Fruit fly (Drosophila melanogaster) whole organism, embryonic: ENCODE results near the gene Pdhb.

Experiments
- Asciz ChIP-seq: fragments of 200-800 bp; sonication (Bioruptor generic); optimal IDR thresholded peaks from 2 replicates; lab custom pipeline; 2017; ENCODE audit warnings: missing biosample characterization, mild to moderate bottlenecking, missing genetic modification characterization, missing genetic modification reagents
- Atf-2 ChIP-seq: fragments of 200-800 bp; sonication (Bioruptor generic); optimal IDR thresholded peaks from 2 replicates; lab custom pipeline; 2016; ENCODE audit warnings: missing biosample characterization, missing genetic modification characterization
- Awh ChIP-seq: fragments of 200-800 bp; sonication (Bioruptor generic); IDR thresholded peaks from 2 replicates; pipeline ENCODE4, ENCODE4 v1.3.6; 2022; ENCODE audit warnings: missing biosample characterization, missing genetic modification characterization
- CG10959 ChIP-seq: fragments of 200-800 bp; sonication (Bioruptor generic); IDR thresholded peaks from 2 replicates; pipeline ENCODE4 v1.3.6; 2022; ENCODE audit warnings: missing biosample characterization, missing genetic modification characterization
- CG11398 ChIP-seq: fragments of 200-800 bp; sonication (Bioruptor generic); optimal IDR thresholded peaks from 2 replicates; lab custom pipeline; 2016; ENCODE audit warnings: missing biosample characterization, missing genetic modification characterization
- CG13123 ChIP-seq: fragments of 200-800 bp; sonication (Bioruptor generic); optimal IDR thresholded peaks from 2 replicates; lab custom pipeline; 2016; ENCODE audit warnings: missing biosample characterization, missing genetic modification characterization
- CG13424 ChIP-seq: fragments of 200-800 bp; sonication (Bioruptor generic); optimal IDR thresholded peaks from 2 replicates; lab custom pipeline; 2019; ENCODE audit warnings: missing biosample characterization, mild to moderate bottlenecking, missing genetic modification characterization, moderate library complexity
- CG13894 ChIP-seq: fragments of 200-800 bp; sonication (Bioruptor generic); optimal IDR thresholded peaks from 3 replicates; lab custom pipeline; 2018; ENCODE audit warnings: missing biosample characterization, mild to moderate bottlenecking, missing genetic modification characterization, moderate library complexity
- CG14050 ChIP-seq: fragments of 200-800 bp; sonication (Bioruptor generic); IDR thresholded peaks from 3 replicates; pipeline ENCODE4 v1.3.6; 2022; ENCODE audit warnings: missing biosample characterization, missing genetic modification characterization
- CG14965 ChIP-seq: fragments of 200-800 bp; sonication (Bioruptor generic); optimal IDR thresholded peaks from 2 replicates; lab custom pipeline; 2016; ENCODE audit warnings: missing biosample characterization, missing genetic modification characterization, borderline replicate concordance
- CG2120 ChIP-seq: fragments of 200-800 bp; sonication (Bioruptor generic); optimal IDR thresholded peaks from 3 replicates; lab custom pipeline; 2016; ENCODE audit warnings: missing biosample characterization, missing genetic modification characterization
- CG32772 ChIP-seq: fragments of 200-800 bp; sonication (Bioruptor generic); IDR thresholded peaks from 2 replicates; pipeline ENCODE4 v1.3.6; 2022; ENCODE audit warnings: missing biosample characterization, missing genetic modification characterization
- CG4424 ChIP-seq: fragments of 200-800 bp; sonication (Bioruptor generic); optimal IDR thresholded peaks from 3 replicates; lab custom pipeline; 2016; ENCODE audit warnings: missing biosample characterization, missing genetic modification characterization
- CG4707 ChIP-seq: fragments of 200-800 bp; sonication (Bioruptor generic); optimal IDR thresholded peaks from 2 replicates; lab custom pipeline; 2018; ENCODE audit warnings: missing biosample characterization, mild to moderate bottlenecking, missing genetic modification characterization, moderate library complexity
- CG7963 ChIP-seq: fragments of 200-800 bp; sonication (Bioruptor generic); IDR thresholded peaks from 3 replicates; pipeline ENCODE4 v1.3.6; 2022; ENCODE audit warnings: missing biosample characterization, missing genetic modification characterization; ENCODE audit not compliant: partially characterized antibody
- CG8765 ChIP-seq: fragments of 200-800 bp; sonication (Bioruptor generic); IDR thresholded peaks from 2 replicates; pipeline ENCODE4 v1.3.6; 2022; ENCODE audit warnings: missing biosample characterization, missing genetic modification characterization
- CG9797 ChIP-seq: fragments of 200-800 bp; sonication (Bioruptor generic); optimal IDR thresholded peaks from 3 replicates; lab custom pipeline; 2018; ENCODE audit warnings: missing biosample characterization, mild to moderate bottlenecking, missing genetic modification characterization
- Dbx ChIP-seq: fragments of 200-800 bp; sonication (Bioruptor generic); IDR thresholded peaks from 3 replicates; pipeline ENCODE4 v1.3.6; 2022; ENCODE audit warnings: missing biosample characterization, missing genetic modification characterization
- Dfd ChIP-seq, 2 experiments: fragments of >200 bp; optimal IDR thresholded peaks; 2 replicates each; lab custom pipeline; 2017; ENCODE audit warnings: missing biosample characterization in 2 of 2, missing genetic modification characterization in 2 of 2
- Dll ChIP-seq: fragments of 200-800 bp; sonication (Bioruptor generic); IDR thresholded peaks from 4 replicates; pipeline ENCODE4 v1.3.6; 2022; ENCODE audit warnings: missing biosample characterization, missing genetic modification characterization; ENCODE audit not compliant: partially characterized antibody
- Drgx ChIP-seq: fragments of 200-800 bp; sonication (Bioruptor generic); IDR thresholded peaks from 2 replicates; pipeline ENCODE4 v1.3.6; 2022; ENCODE audit warnings: missing biosample characterization, missing genetic modification characterization
- E2f1 ChIP-seq: fragments of 200-800 bp; sonication (Bioruptor generic); IDR thresholded peaks from 2 replicates; pipeline ENCODE4 v1.3.6; 2022; ENCODE audit warnings: missing biosample characterization, missing genetic modification characterization
- E2f2 ChIP-seq: fragments of 200-800 bp; sonication (Bioruptor generic); IDR thresholded peaks from 2 replicates; pipeline ENCODE4 v1.3.6; 2022; ENCODE audit warnings: missing biosample characterization, missing genetic modification characterization
- Fer3 ChIP-seq: fragments of 200-800 bp; sonication (Bioruptor generic); optimal IDR thresholded peaks from 2 replicates; lab custom pipeline; 2018; ENCODE audit warnings: missing biosample characterization, mild to moderate bottlenecking, missing genetic modification characterization, moderate library complexity
- Mes4 ChIP-seq: fragments of 200-800 bp; sonication (Bioruptor generic); optimal IDR thresholded peaks from 2 replicates; lab custom pipeline; 2016; ENCODE audit warnings: missing biosample characterization, missing genetic modification characterization
- Myb ChIP-seq: fragments of 200-800 bp; sonication (Bioruptor generic); optimal IDR thresholded peaks from 2 replicates; lab custom pipeline; 2016; ENCODE audit warnings: missing biosample characterization, missing genetic modification characterization
- NK7.1 ChIP-seq: fragments of 200-800 bp; sonication (Bioruptor generic); optimal IDR thresholded peaks from 3 replicates; lab custom pipeline; 2016; ENCODE audit warnings: missing biosample characterization, missing genetic modification characterization
- Side ChIP-seq: fragments of 200-800 bp; sonication (Bioruptor generic); optimal IDR thresholded peaks from 2 replicates; lab custom pipeline; 2016; ENCODE audit warnings: missing biosample characterization, missing genetic modification characterization
- Sox102F ChIP-seq: fragments of 200-800 bp; sonication (Bioruptor generic); optimal IDR thresholded peaks from 2 replicates; lab custom pipeline; 2018; ENCODE audit warnings: missing biosample characterization, mild to moderate bottlenecking, missing genetic modification characterization, moderate library complexity
- abd-A ChIP-seq: fragments of 200-800 bp; sonication (Bioruptor generic); optimal IDR thresholded peaks from 3 replicates; lab custom pipeline; 2019; ENCODE audit warnings: missing biosample characterization, mild to moderate bottlenecking, missing genetic modification characterization, moderate library complexity
- ara ChIP-seq: fragments of 200-800 bp; sonication (Bioruptor generic); IDR thresholded peaks from 2 replicates; pipeline ENCODE4 v1.3.6; 2022; ENCODE audit warnings: missing biosample characterization, missing genetic modification characterization
- bowl ChIP-seq: fragments of 200-800 bp; sonication (Bioruptor generic); IDR thresholded peaks from 2 replicates; pipeline ENCODE4 v1.3.6; 2022; ENCODE audit warnings: missing biosample characterization, missing genetic modification characterization
- da ChIP-seq: fragments of 200-800 bp; sonication (Bioruptor generic); optimal IDR thresholded peaks from 2 replicates; lab custom pipeline; 2016; ENCODE audit warnings: missing biosample characterization, missing genetic modification characterization
- fd102C ChIP-seq: fragments of 200-800 bp; sonication (Bioruptor generic); optimal IDR thresholded peaks from 2 replicates; lab custom pipeline; 2018; ENCODE audit warnings: missing biosample characterization, mild to moderate bottlenecking, missing genetic modification characterization, moderate library complexity
- fd96Cb ChIP-seq: fragments of 200-800 bp; sonication (Bioruptor generic); optimal IDR thresholded peaks from 2 replicates; lab custom pipeline; 2018; ENCODE audit warnings: missing biosample characterization, mild to moderate bottlenecking, missing genetic modification characterization, moderate library complexity
- fu2 ChIP-seq: fragments of 200-800 bp; sonication (Bioruptor generic); optimal IDR thresholded peaks from 2 replicates; lab custom pipeline; 2016; ENCODE audit warnings: missing biosample characterization, missing genetic modification characterization
- gfzf ChIP-seq: fragments of 200-800 bp; sonication (Bioruptor generic); optimal IDR thresholded peaks from 2 replicates; lab custom pipeline; 2016; ENCODE audit warnings: missing biosample characterization, mild to moderate bottlenecking, missing genetic modification characterization, moderate library complexity
- ind ChIP-seq: fragments of 200-800 bp; sonication (Bioruptor generic); optimal IDR thresholded peaks from 3 replicates; lab custom pipeline; 2016; ENCODE audit warnings: missing biosample characterization, missing genetic modification characterization
- klu ChIP-seq: fragments of 200-800 bp; sonication (Bioruptor generic); IDR thresholded peaks from 2 replicates; pipeline ENCODE4 v1.3.6; 2022; ENCODE audit warnings: missing biosample characterization, missing genetic modification characterization
- kni ChIP-seq: fragments of 200-800 bp; sonication (Bioruptor generic); optimal IDR thresholded peaks from 3 replicates; lab custom pipeline; 2017; ENCODE audit warnings: mild to moderate bottlenecking, missing biosample characterization, missing genetic modification reagents, missing genetic modification characterization
- lab ChIP-seq: fragments of 200-800 bp; sonication (Bioruptor generic); optimal IDR thresholded peaks from 3 replicates; lab custom pipeline; 2017; ENCODE audit warnings: missing biosample characterization, missing genetic modification characterization, mild to moderate bottlenecking, moderate library complexity, missing genetic modification reagents
- nerfin-2 ChIP-seq: fragments of 200-800 bp; sonication (Bioruptor generic); IDR thresholded peaks from 2 replicates; pipeline ENCODE4 v1.3.6; 2022; ENCODE audit warnings: missing biosample characterization, missing genetic modification characterization; ENCODE audit not compliant: partially characterized antibody
- pan ChIP-seq, 4 experiments: fragments of >200 bp in 3 of 4; fragments of 200-800 bp in 1 of 4; sonication (Bioruptor generic) in 1 of 4; optimal IDR thresholded peaks in 3 of 4; IDR thresholded peaks in 1 of 4; 2 replicates each; pipeline versions ENCODE4 v1.3.6 to Lab custom; 2017 to 2022; ENCODE audit warnings: missing biosample characterization in 2 of 4, missing genetic modification characterization in 2 of 4, mixed read lengths in 1 of 4
- pb ChIP-seq: fragments of 200-800 bp; sonication (Bioruptor generic); optimal IDR thresholded peaks from 3 replicates; lab custom pipeline; 2016; ENCODE audit warnings: missing biosample characterization, missing genetic modification characterization
- peb ChIP-seq: fragments of 200-800 bp; sonication (Bioruptor generic); IDR thresholded peaks from 2 replicates; pipeline ENCODE4 v1.3.6; 2022; ENCODE audit warnings: missing biosample characterization, missing genetic modification characterization
- pfk ChIP-seq: fragments of 200-800 bp; sonication (Bioruptor generic); optimal IDR thresholded peaks from 2 replicates; lab custom pipeline; 2018; ENCODE audit warnings: missing biosample characterization, mild to moderate bottlenecking, missing genetic modification characterization, moderate library complexity
- repo ChIP-seq: fragments of 200-800 bp; sonication (Bioruptor generic); optimal IDR thresholded peaks from 2 replicates; lab custom pipeline; 2016; ENCODE audit warnings: missing biosample characterization, missing genetic modification characterization
- tap ChIP-seq: fragments of 200-800 bp; optimal IDR thresholded peaks from 3 replicates; lab custom pipeline; 2019; ENCODE audit warnings: missing biosample characterization, mild to moderate bottlenecking, missing genetic modification characterization, moderate library complexity
- trem ChIP-seq: fragments of 200-800 bp; optimal IDR thresholded peaks from 3 replicates; lab custom pipeline; 2019; ENCODE audit warnings: missing biosample characterization, mild to moderate bottlenecking, missing genetic modification characterization, moderate library complexity
- tup ChIP-seq: fragments of 200-800 bp; sonication (Bioruptor generic); optimal IDR thresholded peaks from 2 replicates; lab custom pipeline; 2016; ENCODE audit warnings: missing biosample characterization, mild to moderate bottlenecking, missing genetic modification characterization, moderate library complexity

Pdhb gene

dm6 chr3R:29124128-29124527 is 11.3 kb downstream of the Pdhb start (continued):
- peak; percentile 19 for TF ChIP-seq trem (tag; lab: Kevin White, UChicago)
- TF ChIP-seq CG4424 (GFP tag; lab: Kevin White, UChicago): peak; percentile 65
- no peak for TF ChIP-seq da (GFP tag; lab: Kevin White, UChicago)
- peak; percentile 70 for TF ChIP-seq Sox102F
- peak; percentile 24 for TF ChIP-seq repo (GFP tag; lab: Kevin White, UChicago)
- 0 out of 2 replicates have a peak, but pooled peaks have one; percentile 21 for TF ChIP-seq CG8765 (GFP tag; lab: Robert Waterston, UW)
- no peak for TF ChIP-seq fd102C
- peak; percentile 68; the same call in 2 of the 3 replicates for TF ChIP-seq Dbx (GFP tag; lab: Robert Waterston, UW)
- peak; percentile 67 for TF ChIP-seq fd96Cb
- no peak for TF ChIP-seq pfk
- peak; percentile 43 for TF ChIP-seq Myb (GFP tag; lab: Kevin White, UChicago)
- TF ChIP-seq kni: no peak
- peak; percentile 68 for TF ChIP-seq E2f1 (GFP tag; lab: Robert Waterston, UW)
- no peak for TF ChIP-seq tap
- TF ChIP-seq pan (optimal IDR thresholded peaks at IDR 0.05; lab: Kevin White, UChicago): no peak
- peak in 1 of 2 experiments; percentile 76 for TF ChIP-seq pan (GFP tag; optimal IDR thresholded peaks at IDR 0.05 in 1 of 2, IDR thresholded peaks at IDR 0.05 in 1 of 2)
- TF ChIP-seq CG9797 (GFP tag; lab: Kevin White, UChicago): no peak
- TF ChIP-seq Drgx (GFP tag; lab: Robert Waterston, UW): peak; percentile 53
- no peak for TF ChIP-seq CG14965
- peak; percentile 29 for TF ChIP-seq Atf-2
- TF ChIP-seq Awh: peak; percentile 65
- peak; percentile 64 for TF ChIP-seq pb (GFP tag; lab: Kevin White, UChicago)
- TF ChIP-seq bowl (GFP tag; lab: Robert Waterston, UW): no peak
- 0 out of 2 replicates have a peak, but pooled peaks have one; percentile 42 for TF ChIP-seq klu
- peak; percentile 33; the same call in 1 of the 2 replicates for TF ChIP-seq E2f2 (GFP tag; lab: Robert Waterston, UW)
- peak; percentile 36 for TF ChIP-seq CG13123 (GFP tag; lab: Kevin White, UChicago)
- no peak for TF ChIP-seq abd-A
- no peak for TF ChIP-seq Asciz (GFP tag; lab: Kevin White, UChicago)
- no peak for TF ChIP-seq CG4707
- peak; percentile 53 for TF ChIP-seq CG13424 (tag; lab: Kevin White, UChicago)
- no peak for TF ChIP-seq Dll (GFP tag; lab: Robert Waterston, UW)
- peak; percentile 82 for TF ChIP-seq ara (GFP tag; lab: Robert Waterston, UW)
- no peak for TF ChIP-seq CG7963
- TF ChIP-seq fu2: no peak
- TF ChIP-seq CG2120: peak; percentile 71
- peak; percentile 5 for TF ChIP-seq NK7.1 (GFP tag; lab: Kevin White, UChicago)
- no peak for TF ChIP-seq gfzf
- TF ChIP-seq CG11398 (GFP tag; lab: Kevin White, UChicago): peak; percentile 34
- TF ChIP-seq Side: peak; percentile 80
- peak; percentile 60 for TF ChIP-seq CG14050 (GFP tag; lab: Robert Waterston, UW)
- TF ChIP-seq Dfd (GFP tag; optimal IDR thresholded peaks at IDR 0.05; lab: Kevin White, UChicago): no peak
- TF ChIP-seq nerfin-2 (GFP tag; lab: Robert Waterston, UW): no peak
- peak; percentile 75 for TF ChIP-seq CG32772 (GFP tag; lab: Robert Waterston, UW)
- TF ChIP-seq tup (GFP tag; lab: Kevin White, UChicago): no peak
- TF ChIP-seq CG10959: peak; percentile 70
- TF ChIP-seq Fer3 (tag; lab: Kevin White, UChicago): peak; percentile 69
- TF ChIP-seq ind (GFP tag; lab: Kevin White, UChicago): peak; percentile 69
- no peak for TF ChIP-seq CG13894
- peak; percentile 48; the same call in 1 of the 2 replicates for TF ChIP-seq peb (GFP tag; lab: Robert Waterston, UW)
- TF ChIP-seq Mes4 (GFP tag; lab: Kevin White, UChicago): peak; percentile 9
- peak; percentile 50 for TF ChIP-seq lab (GFP tag; lab: Kevin White, UChicago)
